Fruit fly (Drosophila melanogaster) whole organism, prepupa: ENCODE data around the gene CG33947.
A peak's percentile ranks its signal among the peaks of the same experiment; 100 is the strongest.

ENCODE experiments used
- Blimp-1 ChIP-seq: fragments of 200-800 bp; sonication (Bioruptor generic); optimal IDR thresholded peaks from 3 replicates; lab custom pipeline; 2017; ENCODE audit warnings: missing biosample characterization, missing genetic modification characterization, mild to moderate bottlenecking, moderate library complexity, missing genetic modification reagents
- CG10631 ChIP-seq: fragments of 200-800 bp; sonication (Bioruptor generic); optimal IDR thresholded peaks from 2 replicates; lab custom pipeline; 2016; ENCODE audit warnings: missing biosample characterization, missing genetic modification characterization
- CG10669 ChIP-seq: fragments of 200-800 bp; sonication (Bioruptor generic); optimal IDR thresholded peaks from 3 replicates; lab custom pipeline; 2018; ENCODE audit warnings: missing biosample characterization, mild to moderate bottlenecking, missing genetic modification characterization, moderate library complexity
- CG11294 ChIP-seq: fragments of 200-800 bp; sonication (Bioruptor generic); IDR thresholded peaks from 2 replicates; pipeline ENCODE4 v1.3.6; 2022; ENCODE audit warnings: missing biosample characterization, missing genetic modification characterization
- CG15336 ChIP-seq: fragments of 200-800 bp; sonication (Bioruptor generic); IDR thresholded peaks from 2 replicates; pipeline ENCODE4 v1.3.6; 2022; ENCODE audit warnings: missing biosample characterization, missing genetic modification characterization
- CG16779 ChIP-seq: fragments of 200-800 bp; sonication (Bioruptor generic); optimal IDR thresholded peaks from 3 replicates; lab custom pipeline; 2017; ENCODE audit warnings: missing biosample characterization, mild to moderate bottlenecking, missing genetic modification characterization
- CG3032 ChIP-seq: fragments of 200-800 bp; optimal IDR thresholded peaks from 2 replicates; lab custom pipeline; 2019; ENCODE audit warnings: missing biosample characterization, mild to moderate bottlenecking, missing genetic modification characterization, moderate library complexity
- CG32006 ChIP-seq: fragments of 200-800 bp; sonication (Bioruptor generic); optimal IDR thresholded peaks from 3 replicates; lab custom pipeline; 2017; ENCODE audit warnings: missing biosample characterization, mild to moderate bottlenecking, missing genetic modification characterization
- CG34406 ChIP-seq: fragments of 200-800 bp; sonication (Bioruptor generic); optimal IDR thresholded peaks from 3 replicates; lab custom pipeline; 2016; ENCODE audit warnings: missing biosample characterization, missing genetic modification characterization
- CG3919 ChIP-seq: fragments of 200-800 bp; sonication (Bioruptor generic); optimal IDR thresholded peaks from 3 replicates; lab custom pipeline; 2016; ENCODE audit warnings: missing biosample characterization, missing genetic modification characterization
- CG6163 ChIP-seq: fragments of 200-800 bp; sonication (Bioruptor generic); IDR thresholded peaks from 3 replicates; pipeline ENCODE4 v1.3.6; 2022; ENCODE audit warnings: missing biosample characterization, missing genetic modification characterization
- CG6276 ChIP-seq: fragments of 200-800 bp; sonication (Bioruptor generic); optimal IDR thresholded peaks from 2 replicates; lab custom pipeline; 2017; ENCODE audit warnings: missing biosample characterization, mild to moderate bottlenecking, missing genetic modification characterization
- CG6808 ChIP-seq: fragments of 200-800 bp; sonication (Bioruptor generic); optimal IDR thresholded peaks from 3 replicates; lab custom pipeline; 2017; ENCODE audit warnings: missing biosample characterization, missing genetic modification characterization, mild to moderate bottlenecking, moderate library complexity, missing genetic modification reagents
- CG6854 ChIP-seq: fragments of 200-800 bp; sonication (Bioruptor generic); optimal IDR thresholded peaks from 2 replicates; lab custom pipeline; 2017; ENCODE audit warnings: missing biosample characterization, mild to moderate bottlenecking, missing genetic modification characterization
- CG7368 ChIP-seq: fragments of 200-800 bp; sonication (Bioruptor generic); optimal IDR thresholded peaks from 3 replicates; lab custom pipeline; 2016; ENCODE audit warnings: missing biosample characterization, missing genetic modification characterization
- CG8119 ChIP-seq: fragments of 200-800 bp; sonication (Bioruptor generic); IDR thresholded peaks from 3 replicates; pipeline ENCODE4 v1.3.6; 2022; ENCODE audit warnings: missing biosample characterization, missing genetic modification characterization
- CG8632 ChIP-seq: fragments of 200-800 bp; sonication (Bioruptor generic); optimal IDR thresholded peaks from 3 replicates; lab custom pipeline; 2016; ENCODE audit warnings: missing biosample characterization, missing genetic modification characterization
- CG9139 ChIP-seq: fragments of 200-800 bp; sonication (Bioruptor generic); optimal IDR thresholded peaks from 3 replicates; lab custom pipeline; 2017; ENCODE audit warnings: missing biosample characterization, mild to moderate bottlenecking, missing genetic modification characterization
- Eip75B ChIP-seq: fragments of 200-800 bp; sonication (Bioruptor generic); optimal IDR thresholded peaks from 3 replicates; lab custom pipeline; 2016; ENCODE audit warnings: missing biosample characterization, missing genetic modification characterization
- Eip78C ChIP-seq: fragments of 200-800 bp; sonication (Bioruptor generic); peaks from one replicate; lab custom pipeline; 2016; ENCODE audit warnings: missing biosample characterization, missing genetic modification characterization
- Gug ChIP-seq: fragments of 200-800 bp; sonication (Bioruptor generic); IDR thresholded peaks from 2 replicates; pipeline ENCODE4 v1.3.6; 2022; ENCODE audit warnings: missing biosample characterization, missing genetic modification characterization
- Hr38 ChIP-seq: sonication (Bioruptor generic); optimal IDR thresholded peaks from 2 replicates; lab custom pipeline; 2016; ENCODE audit warnings: missing biosample characterization, missing genetic modification characterization
- Hr4 ChIP-seq: fragments of 200-800 bp; sonication (Bioruptor generic); optimal IDR thresholded peaks from 3 replicates; lab custom pipeline; 2016; ENCODE audit warnings: missing biosample characterization, missing genetic modification characterization
- Lpt ChIP-seq: fragments of 200-800 bp; sonication (Bioruptor generic); optimal IDR thresholded peaks from 3 replicates; lab custom pipeline; 2016; ENCODE audit warnings: missing biosample characterization, missing genetic modification characterization
- OdsH ChIP-seq: fragments of 200-800 bp; sonication (Bioruptor generic); optimal IDR thresholded peaks from 3 replicates; lab custom pipeline; 2016; ENCODE audit warnings: missing biosample characterization, missing genetic modification characterization
- Smox ChIP-seq: fragments of 200-800 bp; sonication (Bioruptor generic); optimal IDR thresholded peaks from 3 replicates; lab custom pipeline; 2016; ENCODE audit warnings: missing biosample characterization, missing genetic modification characterization
- Sox15 ChIP-seq: fragments of 200-800 bp; sonication (Bioruptor generic); optimal IDR thresholded peaks from 3 replicates; lab custom pipeline; 2016; ENCODE audit warnings: missing biosample characterization, missing genetic modification characterization
- acj6 ChIP-seq: fragments of 200-800 bp; sonication (Bioruptor generic); optimal IDR thresholded peaks from 3 replicates; lab custom pipeline; 2016; ENCODE audit warnings: missing biosample characterization, missing genetic modification characterization
- cyc ChIP-seq: fragments of 200-800 bp; sonication (Bioruptor generic); optimal IDR thresholded peaks from 3 replicates; lab custom pipeline; 2016; ENCODE audit warnings: missing biosample characterization, missing genetic modification characterization
- dac ChIP-seq: fragments of 200-800 bp; sonication (Bioruptor generic); optimal IDR thresholded peaks from 2 replicates; lab custom pipeline; 2017; ENCODE audit warnings: missing biosample characterization, mild to moderate bottlenecking, missing genetic modification characterization
- eg ChIP-seq: fragments of 200-800 bp; sonication (Bioruptor generic); IDR thresholded peaks from 3 replicates; pipeline ENCODE4 v1.3.6; 2022; ENCODE audit warnings: missing biosample characterization, missing genetic modification characterization
- fd85E ChIP-seq: fragments of 200-800 bp; sonication (Bioruptor generic); optimal IDR thresholded peaks from 3 replicates; lab custom pipeline; 2016; ENCODE audit warnings: missing biosample characterization, missing genetic modification characterization
- fkh ChIP-seq: fragments of 200-800 bp; sonication (Bioruptor generic); optimal IDR thresholded peaks from 3 replicates; lab custom pipeline; 2017; ENCODE audit warnings: missing biosample characterization, mild to moderate bottlenecking, missing genetic modification characterization, moderate library complexity
- lz ChIP-seq: fragments of 200-800 bp; sonication (Bioruptor generic); optimal IDR thresholded peaks from 3 replicates; lab custom pipeline; 2016; ENCODE audit warnings: missing biosample characterization, missing genetic modification characterization
- net ChIP-seq: fragments of 200-800 bp; sonication (Bioruptor generic); optimal IDR thresholded peaks from 3 replicates; lab custom pipeline; 2016; ENCODE audit warnings: missing biosample characterization, missing genetic modification characterization
- salr ChIP-seq, 2 experiments: fragments of 200-800 bp; sonication (Bioruptor generic); optimal IDR thresholded peaks; 3 replicates each; lab custom pipeline; 2016 to 2018; ENCODE audit warnings: missing biosample characterization in 2 of 2, missing genetic modification characterization in 2 of 2, mild to moderate bottlenecking in 1 of 2
- spab ChIP-seq: fragments of 200-800 bp; sonication (Bioruptor generic); optimal IDR thresholded peaks from 2 replicates; lab custom pipeline; 2017; ENCODE audit warnings: missing biosample characterization, mild to moderate bottlenecking, missing genetic modification characterization, missing genetic modification reagents
- ss ChIP-seq, 2 experiments: fragments of 200-800 bp; sonication (Bioruptor generic); optimal IDR thresholded peaks; 2 replicates in 1 of 2; 3 replicates in 1 of 2; lab custom pipeline; 2017 to 2018; ENCODE audit warnings: mild to moderate bottlenecking in 2 of 2, missing biosample characterization in 2 of 2, missing genetic modification characterization in 2 of 2, moderate library complexity in 1 of 2
- svp ChIP-seq: fragments of 200-800 bp; sonication (Bioruptor generic); peaks from one replicate; lab custom pipeline; 2016; ENCODE audit warnings: missing biosample characterization, missing genetic modification characterization

The CG33947 gene

DNA sequence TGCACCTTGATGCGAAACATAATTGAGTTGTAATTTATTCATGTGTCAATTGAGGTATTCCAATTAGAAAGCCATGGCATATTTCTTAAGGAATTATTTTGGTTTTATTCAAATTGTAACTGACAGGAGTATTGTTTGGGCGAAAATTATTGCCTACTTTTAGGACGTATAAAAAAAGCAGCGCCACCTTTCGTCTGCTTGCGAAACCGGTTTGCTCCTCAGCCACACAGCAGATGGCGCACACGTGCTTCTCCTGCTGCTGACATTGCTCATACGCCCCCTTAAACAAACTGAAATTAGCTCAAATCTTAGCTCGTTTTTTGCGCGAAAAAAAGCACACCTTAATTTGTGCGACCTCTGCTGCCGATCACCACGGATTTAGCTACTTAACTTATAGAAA is 48.4 kb upstream of the CG33947 start (continued):
- TF ChIP-seq CG7368 (GFP tag; lab: Kevin White, UChicago) (peak; percentile 31), net (GFP tag; lab: Kevin White, UChicago) (peak; percentile 46), Hr38 (GFP tag; lab: Kevin White, UChicago) (no peak), Smox (peak; percentile 37), Gug (GFP tag; lab: Robert Waterston, UW) (no peak), lz (GFP tag; lab: Kevin White, UChicago) (peak; percentile 75), OdsH (GFP tag; lab: Kevin White, UChicago) (peak; percentile 50), CG8632 (GFP tag; lab: Kevin White, UChicago) (no peak), CG3032 (tag; lab: Kevin White, UChicago) (peak; percentile 38), CG6808 (no peak), Eip75B (peak; percentile 64), CG15336 (GFP tag; lab: Robert Waterston, UW) (no peak), fd85E (no peak), CG6276 (GFP tag; lab: Kevin White, UChicago) (no peak), ss (GFP tag; optimal IDR thresholded peaks at IDR 0.05; lab: Kevin White, UChicago) (no peak), CG10669 (GFP tag; lab: Kevin White, UChicago) (peak; percentile 37), dac (no peak), acj6 (GFP tag; lab: Kevin White, UChicago) (peak; percentile 59), svp (GFP tag; lab: Kevin White, UChicago) (no peak), Hr4 (GFP tag; lab: Kevin White, UChicago) (peak; percentile 31)

DNA sequence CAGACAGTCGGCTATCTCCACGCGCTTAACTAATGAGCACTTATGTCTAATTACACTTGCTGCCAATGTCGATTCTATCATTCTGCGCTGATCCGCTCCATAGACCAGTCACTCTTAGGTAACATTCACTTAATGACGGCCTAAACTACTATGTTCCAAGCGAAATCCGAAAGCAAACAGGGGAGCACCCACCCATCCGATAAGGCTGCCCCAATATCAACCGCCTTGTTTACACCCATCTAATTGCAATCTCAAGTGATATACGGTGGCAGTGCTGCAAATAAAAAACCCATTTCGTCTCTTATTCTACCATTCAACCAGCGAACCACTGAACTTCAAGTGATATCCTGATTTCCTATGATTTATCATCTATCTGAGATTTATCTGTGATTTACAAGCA is 46.9 kb upstream of the CG33947 start:
- TF ChIP-seq CG7368 (GFP tag; lab: Kevin White, UChicago) (no peak), CG34406 (GFP tag; lab: Kevin White, UChicago) (no peak), CG6854 (no peak), fkh (GFP tag; lab: Kevin White, UChicago) (peak; percentile 79), salr (GFP tag; optimal IDR thresholded peaks at IDR 0.05; lab: Kevin White, UChicago) (no peak)

DNA sequence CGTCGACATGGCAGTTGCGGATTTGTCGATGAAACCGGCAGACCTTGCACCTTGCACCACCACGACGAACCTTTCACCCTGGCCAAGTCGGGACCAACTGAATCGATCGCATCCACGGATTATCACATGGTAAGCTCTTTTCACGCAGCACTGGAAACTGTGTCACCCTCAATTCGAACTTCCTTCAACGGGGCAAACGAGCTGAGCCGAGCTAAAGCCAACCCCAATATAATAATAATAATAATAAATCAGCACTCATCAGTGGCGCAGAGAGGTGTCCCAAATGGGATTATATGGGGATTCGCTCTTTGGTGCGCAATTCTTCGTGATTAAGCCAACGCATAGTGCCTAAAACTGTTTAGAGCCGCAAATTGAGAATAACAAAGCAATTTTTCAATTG is 45.0 kb upstream of the CG33947 start, which contains the start of gene CG43693:
Gene CG43693 (minus strand): TSS at position 101 of the 400 bp plus-strand sequence.
- TF ChIP-seq CG6854 (no peak), cyc (GFP tag; lab: Kevin White, UChicago) (no peak), CG9139 (GFP tag; lab: Kevin White, UChicago) (no peak), Hr4 (GFP tag; lab: Kevin White, UChicago) (no peak), fd85E (no peak), CG6808 (no peak), Blimp-1 (no peak), Lpt (no peak), spab (GFP tag; lab: Kevin White, UChicago) (no peak), salr (GFP tag; optimal IDR thresholded peaks at IDR 0.05; lab: Kevin White, UChicago) (no peak)

DNA sequence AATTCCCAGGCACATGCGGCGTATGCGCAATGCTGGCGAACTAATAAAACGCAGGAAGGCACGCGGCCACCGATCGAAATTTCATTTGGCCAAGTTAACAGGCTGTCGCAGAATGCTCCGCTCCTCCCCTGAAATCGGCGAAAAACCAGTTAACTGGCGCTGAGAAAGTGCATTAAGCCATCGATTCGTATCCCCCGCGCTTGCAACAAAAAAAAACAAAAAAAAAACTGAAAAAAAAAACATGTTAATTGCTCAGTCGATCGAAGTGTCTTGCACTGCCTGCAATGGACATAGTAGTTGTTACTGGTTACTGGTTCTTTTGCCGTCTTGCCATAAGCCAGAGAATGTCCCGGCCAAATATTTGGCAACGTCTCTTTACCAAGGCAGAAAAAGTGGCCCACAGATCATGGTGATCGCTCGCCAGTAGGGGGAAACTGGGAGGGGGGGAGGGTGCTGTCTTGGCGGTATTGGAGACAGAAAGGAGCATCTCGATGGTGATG is 43.5 kb upstream of the CG33947 start:
- TF ChIP-seq dac (peak; percentile 17), acj6 (GFP tag; lab: Kevin White, UChicago) (no peak), fd85E (no peak), CG8119 (GFP tag; lab: Robert Waterston, UW) (peak; percentile 64), CG3919 (peak; percentile 12), CG6276 (GFP tag; lab: Kevin White, UChicago) (peak; percentile 75), Eip78C (GFP tag; lab: Kevin White, UChicago) (peak; percentile 47), CG15336 (GFP tag; lab: Robert Waterston, UW) (peak; percentile 69), CG6163 (GFP tag; lab: Robert Waterston, UW) (peak; percentile 71; the same call in 2 of the 3 replicates), CG32006 (GFP tag; lab: Kevin White, UChicago) (peak; percentile 15), CG10631 (GFP tag; lab: Kevin White, UChicago) (no peak), Sox15 (GFP tag; lab: Kevin White, UChicago) (no peak), Gug (GFP tag; lab: Robert Waterston, UW) (peak; percentile 24; the same call in 1 of the 2 replicates), CG11294 (GFP tag; lab: Robert Waterston, UW) (0 out of 2 replicates have a peak, but pooled peaks have one; percentile 7), CG16779 (tag; lab: Kevin White, UChicago) (peak; percentile 29), Lpt (peak; percentile 18), Hr4 (GFP tag; lab: Kevin White, UChicago) (no peak), eg (GFP tag; lab: Robert Waterston, UW) (peak; percentile 74)
